Fruit fly (Drosophila melanogaster): ENCODE results near the gene HDAC1.

HDAC1 gene

DNA sequence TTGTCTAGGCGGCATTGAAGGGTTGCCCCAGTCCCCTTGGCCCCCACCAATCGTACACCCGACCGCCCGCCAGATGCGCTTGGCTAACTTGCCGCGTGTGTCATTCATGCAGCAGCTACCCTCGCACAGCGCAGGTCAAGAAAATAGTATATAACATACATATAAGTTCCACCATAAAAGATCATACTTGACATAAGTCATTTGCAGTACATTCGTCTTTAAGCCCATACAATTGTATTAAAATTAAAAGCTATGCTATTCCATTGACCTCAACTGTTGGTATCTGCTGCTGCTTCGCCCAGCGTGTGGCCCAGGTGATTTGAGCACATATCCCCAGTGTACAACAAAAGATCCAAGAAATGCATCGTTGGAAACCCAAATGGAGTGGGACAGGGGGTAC is 15.2 kb upstream of the HDAC1 start:
- no peak for TF ChIP-seq cic (GFP tag; optimal IDR thresholded peaks at IDR 0.05)
- TF ChIP-seq CG7101 (tag; optimal IDR thresholded peaks at IDR 0.05), result no peak
- no peak for TF ChIP-seq CG14711 (tag; optimal IDR thresholded peaks at IDR 0.05)
- TF ChIP-seq CG11617 (GFP tag; optimal IDR thresholded peaks at IDR 0.05), result no peak
- no peak for TF ChIP-seq Mnt (GFP tag; optimal IDR thresholded peaks at IDR 0.05)

DNA sequence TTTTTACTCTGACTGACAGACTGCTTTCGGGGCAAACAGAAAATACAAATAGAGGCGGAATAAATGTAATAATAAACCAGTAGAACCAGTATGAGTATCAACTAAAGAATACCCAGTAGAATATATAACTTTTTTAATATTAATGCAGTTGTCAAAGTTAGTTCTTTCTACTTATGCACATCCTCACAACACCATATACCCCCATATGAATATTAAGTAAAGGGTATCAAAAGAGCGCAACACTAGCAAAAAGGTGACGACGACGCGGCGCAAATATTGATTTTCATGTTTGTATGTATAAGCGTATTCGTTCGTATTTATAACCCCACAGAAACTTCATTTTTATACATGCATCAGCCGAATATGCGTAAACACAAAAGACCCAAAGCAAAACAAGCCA is 13.5 kb upstream of the HDAC1 start:
- no peak for TF ChIP-seq Crg-1 (GFP tag; optimal IDR thresholded peaks at IDR 0.05)
- no peak for TF ChIP-seq Hr96 (GFP tag; optimal IDR thresholded peaks at IDR 0.05)
- peak; percentile 57 for TF ChIP-seq CG11617 (GFP tag; optimal IDR thresholded peaks at IDR 0.05)
- TF ChIP-seq cic (GFP tag; optimal IDR thresholded peaks at IDR 0.05), result peak; percentile 55
- peak; percentile 54 for TF ChIP-seq pad (GFP tag; optimal IDR thresholded peaks at IDR 0.05)
- peak; percentile 53 for TF ChIP-seq kay (GFP tag; ENCODE audit: borderline replicate concordance)
- peak; percentile 40 for TF ChIP-seq CG7045 (GFP tag; optimal IDR thresholded peaks at IDR 0.05)
- peak; percentile 76 for TF ChIP-seq CG12768 (GFP tag; optimal IDR thresholded peaks at IDR 0.05)
- no peak for TF ChIP-seq ovo (GFP tag; optimal IDR thresholded peaks at IDR 0.05)
- TF ChIP-seq bab1 (GFP tag; optimal IDR thresholded peaks at IDR 0.05), result peak; percentile 83
- TF ChIP-seq CG1620 (GFP tag; optimal IDR thresholded peaks at IDR 0.05), result no peak
- peak; percentile 21 for TF ChIP-seq Mnt (GFP tag; optimal IDR thresholded peaks at IDR 0.05)
- TF ChIP-seq CG5204 (GFP tag; optimal IDR thresholded peaks at IDR 0.05), result no peak
- peak; percentile 75 for TF ChIP-seq CG33017 (tag; optimal IDR thresholded peaks at IDR 0.05)
- TF ChIP-seq cnc (optimal IDR thresholded peaks at IDR 0.05), result no peak
- peak; percentile 78 for TF ChIP-seq CG14711 (tag; optimal IDR thresholded peaks at IDR 0.05)
- TF ChIP-seq Clk (GFP tag; optimal IDR thresholded peaks at IDR 0.05), result no peak
- TF ChIP-seq toe (GFP tag; optimal IDR thresholded peaks at IDR 0.05), result no peak
- TF ChIP-seq CG7101 (tag; optimal IDR thresholded peaks at IDR 0.05), result peak; percentile 74
- TF ChIP-seq tj (GFP tag; optimal IDR thresholded peaks at IDR 0.05), result peak; percentile 49

DNA sequence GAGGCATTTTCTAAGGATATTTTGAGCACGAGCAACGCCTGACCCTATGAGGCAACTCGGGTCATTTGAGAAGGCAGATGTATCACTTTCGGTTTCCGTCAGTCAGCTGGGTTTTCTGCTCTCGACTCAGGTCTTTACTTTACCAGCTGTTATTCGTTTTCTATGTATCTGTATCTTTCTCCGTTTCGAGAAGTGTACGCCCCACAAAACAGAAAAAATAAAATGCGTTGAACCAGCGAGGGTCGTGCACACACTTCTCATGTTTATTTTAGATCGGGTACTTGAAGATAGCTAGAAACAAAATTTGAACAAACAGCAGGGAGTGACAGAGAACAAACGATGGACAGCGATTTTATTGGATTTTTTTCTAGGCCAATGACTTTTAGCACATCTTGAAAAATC is 12.7 kb upstream of the HDAC1 start:
- TF ChIP-seq kay (GFP tag; ENCODE audit: borderline replicate concordance), result no peak
- no peak for TF ChIP-seq pad (GFP tag; optimal IDR thresholded peaks at IDR 0.05)
- TF ChIP-seq CG11617 (GFP tag; optimal IDR thresholded peaks at IDR 0.05), result no peak

dm6 chr3L:4615064-4615463 is 11.5 kb upstream of the HDAC1 start:
- TF ChIP-seq CG12768 (GFP tag; optimal IDR thresholded peaks at IDR 0.05), result no peak
- TF ChIP-seq CG11617 (GFP tag; optimal IDR thresholded peaks at IDR 0.05), result no peak
- no peak for TF ChIP-seq pad (GFP tag; optimal IDR thresholded peaks at IDR 0.05)
- TF ChIP-seq CG7045 (GFP tag; optimal IDR thresholded peaks at IDR 0.05), result no peak

- no peak for TF ChIP-seq CG5204 (GFP tag; optimal IDR thresholded peaks at IDR 0.05)
- no peak for TF ChIP-seq Clk (GFP tag; optimal IDR thresholded peaks at IDR 0.05)
- no peak for TF ChIP-seq pad (GFP tag; optimal IDR thresholded peaks at IDR 0.05)
- TF ChIP-seq Mnt (GFP tag; optimal IDR thresholded peaks at IDR 0.05), result no peak
- TF ChIP-seq CG33017 (tag; optimal IDR thresholded peaks at IDR 0.05), result no peak
- TF ChIP-seq ovo (GFP tag; optimal IDR thresholded peaks at IDR 0.05), result no peak
- TF ChIP-seq kay (GFP tag; ENCODE audit: borderline replicate concordance), result no peak
- TF ChIP-seq Hr96 (GFP tag; optimal IDR thresholded peaks at IDR 0.05), result no peak
- no peak for TF ChIP-seq Crg-1 (GFP tag; optimal IDR thresholded peaks at IDR 0.05)
- TF ChIP-seq CG11617 (GFP tag; optimal IDR thresholded peaks at IDR 0.05), result no peak
Measured at dm6 chr3L:4618865-4619496, 7.6 kb upstream of the HDAC1 start.

- TF ChIP-seq Hr96 (GFP tag; optimal IDR thresholded peaks at IDR 0.05) (no peak), Mnt (GFP tag; optimal IDR thresholded peaks at IDR 0.05) (no peak), CG7101 (tag; optimal IDR thresholded peaks at IDR 0.05) (no peak), CG11617 (GFP tag; optimal IDR thresholded peaks at IDR 0.05) (no peak), CG1620 (GFP tag; optimal IDR thresholded peaks at IDR 0.05) (no peak), kay (GFP tag; ENCODE audit: borderline replicate concordance) (no peak), ovo (GFP tag; optimal IDR thresholded peaks at IDR 0.05) (no peak), CG14711 (tag; optimal IDR thresholded peaks at IDR 0.05) (no peak), tj (GFP tag; optimal IDR thresholded peaks at IDR 0.05) (no peak)
Measured at dm6 chr3L:4619497-4620211, 6.9 kb upstream of the HDAC1 start.

- TF ChIP-seq CG7101 (tag; optimal IDR thresholded peaks at IDR 0.05) (no peak), CG14711 (tag; optimal IDR thresholded peaks at IDR 0.05) (no peak), pad (GFP tag; optimal IDR thresholded peaks at IDR 0.05) (no peak), Crg-1 (GFP tag; optimal IDR thresholded peaks at IDR 0.05) (no peak), CG11617 (GFP tag; optimal IDR thresholded peaks at IDR 0.05) (no peak), CG33017 (tag; optimal IDR thresholded peaks at IDR 0.05) (no peak), CG5204 (GFP tag; optimal IDR thresholded peaks at IDR 0.05) (no peak), tj (GFP tag; optimal IDR thresholded peaks at IDR 0.05) (no peak), bab1 (GFP tag; optimal IDR thresholded peaks at IDR 0.05) (no peak), CG12768 (GFP tag; optimal IDR thresholded peaks at IDR 0.05) (no peak), cic (GFP tag; optimal IDR thresholded peaks at IDR 0.05) (no peak), Clk (GFP tag; optimal IDR thresholded peaks at IDR 0.05) (no peak), Mnt (GFP tag; optimal IDR thresholded peaks at IDR 0.05) (no peak), ovo (GFP tag; optimal IDR thresholded peaks at IDR 0.05) (no peak), CG7045 (GFP tag; optimal IDR thresholded peaks at IDR 0.05) (no peak), CG1620 (GFP tag; optimal IDR thresholded peaks at IDR 0.05) (no peak), cnc (optimal IDR thresholded peaks at IDR 0.05) (no peak), toe (GFP tag; optimal IDR thresholded peaks at IDR 0.05) (no peak)
Measured at dm6 chr3L:4620919-4621318, 5.6 kb upstream of the HDAC1 start, which contains the start of gene CG32246. Gene CG32246 (plus strand): TSS chr3L:4621219.

Measured in whole organism, adult.